Worm (Caenorhabditis elegans): ENCODE data around the gene pqn-65.

- no peak for TF ChIP-seq rnt-1 (tag; optimal IDR thresholded peaks at IDR 0.05)
- no peak for TF ChIP-seq ceh-9 (tag; optimal IDR thresholded peaks at IDR 0.05)
- TF ChIP-seq pqm-1 (tag; optimal IDR thresholded peaks at IDR 0.05) = no peak
Measured at ce11 chrX:4649097-4649496, 29.7 kb upstream of the pqn-65 start, which contains the start of gene ent-5.
